ENCODE assay signal across 2 worm cellular contexts in the genomic region with DNA sequence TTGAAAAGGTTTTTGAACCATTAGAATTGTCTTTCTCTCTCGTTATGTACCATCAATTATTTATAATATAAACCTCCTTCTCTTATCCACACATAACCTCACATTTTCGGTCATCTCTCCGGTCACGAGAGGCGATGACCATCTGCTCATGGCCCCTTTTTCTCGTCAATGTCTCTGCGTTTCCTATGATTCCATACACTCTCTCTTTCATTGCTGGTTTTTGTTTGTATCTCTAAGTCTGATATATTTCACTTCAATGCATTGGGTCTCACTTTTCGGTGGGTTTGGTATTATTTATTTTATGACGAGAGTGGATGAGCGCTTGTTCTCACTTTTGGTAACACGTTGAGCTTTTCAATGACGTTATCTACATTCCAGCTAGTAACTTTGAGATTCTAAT.
TF ChIP-seq lines count a peak whose summit lies in the region.

No protein-coding gene starts in this region.

TF ChIP-seq in whole organism, L1 larva, 84 proteins besides CTCF, POLR2A, EP300 and RAD21 (continued from another document and continues in another):
- TF ChIP-seq sptf-1 (tag; optimal IDR thresholded peaks at IDR 0.05; lab: Kevin White, UChicago), result no peak
- TF ChIP-seq C34B4.2 (tag; optimal IDR thresholded peaks at IDR 0.05; lab: Kevin White, UChicago), result no peak
- TF ChIP-seq nhr-19 (GFP tag; conservative IDR thresholded peaks at IDR 0.05; lab: Robert Waterston, UW), result peak; percentile 74
- no peak for TF ChIP-seq ceh-8 (GFP tag; optimal IDR thresholded peaks at IDR 0.05; lab: Kevin White, UChicago)
- peak; percentile 81 for TF ChIP-seq tbx-2 (tag; optimal IDR thresholded peaks at IDR 0.05; lab: Kevin White, UChicago)
- peak; percentile 38 to 80 (median 66) for TF ChIP-seq ceh-82 (tag; optimal IDR thresholded peaks at IDR 0.05; lab: Kevin White, UChicago)
- TF ChIP-seq nhr-28 (tag; optimal IDR thresholded peaks at IDR 0.05; lab: Kevin White, UChicago), result no peak
- TF ChIP-seq Y116A8C.19 (tag; optimal IDR thresholded peaks at IDR 0.05; lab: Kevin White, UChicago; ENCODE audit: borderline replicate concordance), result no peak
- peak; percentile 46 for TF ChIP-seq unc-130 (tag; optimal IDR thresholded peaks at IDR 0.05; lab: Kevin White, UChicago)
- peak; percentile 94 for TF ChIP-seq nhr-71 (tag; optimal IDR thresholded peaks at IDR 0.05; lab: Kevin White, UChicago)
- peak; percentile 27 for TF ChIP-seq irx-1 (tag; optimal IDR thresholded peaks at IDR 0.05; lab: Kevin White, UChicago)
- TF ChIP-seq nhr-12 (tag; optimal IDR thresholded peaks at IDR 0.05; lab: Kevin White, UChicago), result no peak
- TF ChIP-seq ets-5 (GFP tag; IDR thresholded peaks at IDR 0.05; lab: Robert Waterston, UW), result no peak
- TF ChIP-seq nhr-77 (tag; optimal IDR thresholded peaks at IDR 0.05; lab: Kevin White, UChicago), result peak; percentile 29
- TF ChIP-seq nhr-85 (tag; lab: Kevin White, UChicago), result peak; percentile 85
- peak; percentile 81 for TF ChIP-seq nhr-90 (tag; optimal IDR thresholded peaks at IDR 0.05; lab: Kevin White, UChicago; ENCODE audit: poor library complexity)
- peak; percentile 67 for TF ChIP-seq lir-3 (tag; optimal IDR thresholded peaks at IDR 0.05; lab: Kevin White, UChicago; ENCODE audit: poor library complexity)
- peak; percentile 50 for TF ChIP-seq dsc-1 (tag; optimal IDR thresholded peaks at IDR 0.05; lab: Kevin White, UChicago)
- peak; percentile 57 to 75 for TF ChIP-seq lin-35 (GFP tag; optimal IDR thresholded peaks at IDR 0.05; lab: Kevin White, UChicago)
- TF ChIP-seq nhr-47 (tag; optimal IDR thresholded peaks at IDR 0.05; lab: Kevin White, UChicago), result peak; percentile 65
- peak; percentile 14 for TF ChIP-seq lin-13 (GFP tag; optimal IDR thresholded peaks at IDR 0.05; lab: Kevin White, UChicago)
- TF ChIP-seq C16A3.4 (tag; optimal IDR thresholded peaks at IDR 0.05; lab: Kevin White, UChicago), result peak; percentile 30
- peak; percentile 34 for TF ChIP-seq lin-39 (tag; optimal IDR thresholded peaks at IDR 0.05; lab: Kevin White, UChicago)
- peak; percentile 37 for TF ChIP-seq fkh-8 (tag; optimal IDR thresholded peaks at IDR 0.05; lab: Kevin White, UChicago)
- TF ChIP-seq nhr-11 (tag; optimal IDR thresholded peaks at IDR 0.05; lab: Kevin White, UChicago), result no peak
- peak; percentile 51 for TF ChIP-seq blmp-1 (tag; optimal IDR thresholded peaks at IDR 0.05; lab: Kevin White, UChicago)
- TF ChIP-seq vab-15 (tag; optimal IDR thresholded peaks at IDR 0.05; lab: Kevin White, UChicago), result no peak
- TF ChIP-seq alr-1 (tag; optimal IDR thresholded peaks at IDR 0.05; lab: Kevin White, UChicago; ENCODE audit: borderline replicate concordance), result no peak
- peak; percentile 48 for TF ChIP-seq snpc-4 (tag; optimal IDR thresholded peaks at IDR 0.05; lab: Kevin White, UChicago)
- no peak for TF ChIP-seq zip-4 (GFP tag; optimal IDR thresholded peaks at IDR 0.05; lab: Kevin White, UChicago)
- peak; percentile 12 for TF ChIP-seq lin-15B (tag; optimal IDR thresholded peaks at IDR 0.05; lab: Kevin White, UChicago)
- no peak for TF ChIP-seq fkh-4 (tag; optimal IDR thresholded peaks at IDR 0.05; lab: Kevin White, UChicago; ENCODE audit: borderline replicate concordance)
- peak in 1 of 2 experiments; percentile 29 for TF ChIP-seq egl-27 (tag; optimal IDR thresholded peaks at IDR 0.05; lab: Kevin White, UChicago)
- no peak for TF ChIP-seq ama-1 (optimal IDR thresholded peaks at IDR 0.05; lab: Kevin White, UChicago)
- TF ChIP-seq mab-9 (GFP tag; IDR thresholded peaks at IDR 0.05; lab: Robert Waterston, UW), result no peak
- no peak for TF ChIP-seq pqm-1 (tag; optimal IDR thresholded peaks at IDR 0.05; lab: Kevin White, UChicago)
- peak; percentile 91 for TF ChIP-seq nhr-20 (tag; optimal IDR thresholded peaks at IDR 0.05; lab: Kevin White, UChicago)
- TF ChIP-seq C04F5.9 (tag; optimal IDR thresholded peaks at IDR 0.05; lab: Kevin White, UChicago), result no peak
- TF ChIP-seq mef-2 (tag; optimal IDR thresholded peaks at IDR 0.05; lab: Kevin White, UChicago), result no peak
- peak; percentile 39 for TF ChIP-seq egl-13 (tag; optimal IDR thresholded peaks at IDR 0.05; lab: Kevin White, UChicago)
- TF ChIP-seq ceh-88 (GFP tag; IDR thresholded peaks at IDR 0.05; lab: Robert Waterston, UW), result no peak
- TF ChIP-seq unc-98 (GFP tag; IDR thresholded peaks at IDR 0.05; lab: Robert Waterston, UW), result no peak
- peak; percentile 48 for TF ChIP-seq jun-1 (tag; optimal IDR thresholded peaks at IDR 0.05; lab: Kevin White, UChicago)
- no peak for TF ChIP-seq sup-37 (GFP tag; optimal IDR thresholded peaks at IDR 0.05; lab: Kevin White, UChicago)
- TF ChIP-seq efl-1 (optimal IDR thresholded peaks at IDR 0.05; lab: Kevin White, UChicago), result peak; percentile 60 to 66
- TF ChIP-seq efl-1 (GFP tag; optimal IDR thresholded peaks at IDR 0.05 in 1 of 2; lab: Kevin White, UChicago), result peak; percentile 31 to 62
- TF ChIP-seq ztf-4 (tag; optimal IDR thresholded peaks at IDR 0.05; lab: Kevin White, UChicago), result peak; percentile 85
- peak; percentile 95 for TF ChIP-seq unc-86 (tag; optimal IDR thresholded peaks at IDR 0.05; lab: Kevin White, UChicago)
- no peak for TF ChIP-seq sox-4 (tag; optimal IDR thresholded peaks at IDR 0.05; lab: Kevin White, UChicago)
- peak in 2 of 6 experiments; percentile 39 to 51 for TF ChIP-seq elt-3 (tag; optimal IDR thresholded peaks at IDR 0.05; lab: Kevin White, UChicago)
- peak; percentile 92 for TF ChIP-seq snu-23 (GFP tag; optimal IDR thresholded peaks at IDR 0.05; lab: Kevin White, UChicago)
- TF ChIP-seq nhr-237 (tag; optimal IDR thresholded peaks at IDR 0.05; lab: Kevin White, UChicago), result no peak
- TF ChIP-seq F16B12.6 (tag; optimal IDR thresholded peaks at IDR 0.05; lab: Kevin White, UChicago), result no peak
- TF ChIP-seq ces-1 (GFP tag; optimal IDR thresholded peaks at IDR 0.05; lab: Kevin White, UChicago), result no peak
- TF ChIP-seq isw-1 (GFP tag; IDR thresholded peaks at IDR 0.05; lab: Robert Waterston, UW), result peak; percentile 3; the same call in 1 of the 2 replicates
- no peak for TF ChIP-seq aly-2 (tag; optimal IDR thresholded peaks at IDR 0.05; lab: Kevin White, UChicago)
- peak; percentile 43 to 55 (median 48) for TF ChIP-seq dpl-1 (GFP tag; optimal IDR thresholded peaks at IDR 0.05; lab: Kevin White, UChicago)
- TF ChIP-seq unc-62 (GFP tag; optimal IDR thresholded peaks at IDR 0.05; lab: Kevin White, UChicago), result no peak
- no peak for TF ChIP-seq hlh-17 (GFP tag; optimal IDR thresholded peaks at IDR 0.05; lab: Kevin White, UChicago; ENCODE audit: borderline replicate concordance)
- TF ChIP-seq hpl-2 (GFP tag; optimal IDR thresholded peaks at IDR 0.05; lab: Kevin White, UChicago), result no peak
- peak; percentile 26 for TF ChIP-seq elt-2 (tag; optimal IDR thresholded peaks at IDR 0.05; lab: Kevin White, UChicago)
- no peak for TF ChIP-seq hlh-4 (tag; optimal IDR thresholded peaks at IDR 0.05; lab: Kevin White, UChicago)
- peak in 1 of 2 experiments; percentile 83 for TF ChIP-seq mdl-1 (tag; optimal IDR thresholded peaks at IDR 0.05; lab: Kevin White, UChicago)
- no peak for TF ChIP-seq zag-1 (tag; optimal IDR thresholded peaks at IDR 0.05; lab: Kevin White, UChicago)

TF ChIP-seq in whole organism, L3 larva, 47 proteins besides CTCF, POLR2A, EP300 and RAD21 (continued from another document):
- TF ChIP-seq ceh-28 (tag; optimal IDR thresholded peaks at IDR 0.05; lab: Kevin White, UChicago), result peak; percentile 29
- peak; percentile 59 for TF ChIP-seq snpc-4 (tag; optimal IDR thresholded peaks at IDR 0.05; lab: Kevin White, UChicago)
- no peak for TF ChIP-seq eor-1 (tag; optimal IDR thresholded peaks at IDR 0.05; lab: Kevin White, UChicago)
- peak; percentile 30 for TF ChIP-seq nhr-23 (tag; optimal IDR thresholded peaks at IDR 0.05; lab: Kevin White, UChicago)
- TF ChIP-seq pha-4 (tag; optimal IDR thresholded peaks at IDR 0.05; lab: Kevin White, UChicago), result peak; percentile 87
- no peak for TF ChIP-seq skn-1 (tag; optimal IDR thresholded peaks at IDR 0.05; lab: Kevin White, UChicago)
- no peak for TF ChIP-seq fkh-10 (GFP tag; optimal IDR thresholded peaks at IDR 0.05; lab: Kevin White, UChicago)
- TF ChIP-seq jun-1 (tag; optimal IDR thresholded peaks at IDR 0.05; lab: Kevin White, UChicago), result peak; percentile 56
- no peak for TF ChIP-seq mml-1 (tag; optimal IDR thresholded peaks at IDR 0.05; lab: Kevin White, UChicago)
- no peak for TF ChIP-seq unc-39 (tag; optimal IDR thresholded peaks at IDR 0.05; lab: Kevin White, UChicago)
- no peak for TF ChIP-seq nhr-237 (tag; optimal IDR thresholded peaks at IDR 0.05; lab: Kevin White, UChicago)
- peak; percentile 2 for TF ChIP-seq nhr-25 (tag; optimal IDR thresholded peaks at IDR 0.05; lab: Kevin White, UChicago)
- no peak for TF ChIP-seq nhr-28 (tag; optimal IDR thresholded peaks at IDR 0.05; lab: Kevin White, UChicago)
- TF ChIP-seq egl-27 (tag; optimal IDR thresholded peaks at IDR 0.05; lab: Kevin White, UChicago), result no peak
- no peak for TF ChIP-seq sea-2 (GFP tag; optimal IDR thresholded peaks at IDR 0.05; lab: Kevin White, UChicago)
- no peak for TF ChIP-seq zag-1 (tag; optimal IDR thresholded peaks at IDR 0.05; lab: Kevin White, UChicago)
- peak; percentile 89 for TF ChIP-seq egl-5 (tag; optimal IDR thresholded peaks at IDR 0.05; lab: Kevin White, UChicago)
- no peak for TF ChIP-seq nhr-11 (tag; optimal IDR thresholded peaks at IDR 0.05; lab: Kevin White, UChicago)
- no peak for TF ChIP-seq daf-12 (tag; optimal IDR thresholded peaks at IDR 0.05; lab: Kevin White, UChicago)
- TF ChIP-seq ceh-9 (tag; optimal IDR thresholded peaks at IDR 0.05; lab: Kevin White, UChicago), result no peak
- no peak for TF ChIP-seq nhr-76 (tag; optimal IDR thresholded peaks at IDR 0.05; lab: Kevin White, UChicago)
- TF ChIP-seq pqm-1 (tag; optimal IDR thresholded peaks at IDR 0.05; lab: Kevin White, UChicago), result peak; percentile 2
- no peak for TF ChIP-seq lin-39 (tag; optimal IDR thresholded peaks at IDR 0.05; lab: Kevin White, UChicago)
- peak; percentile 15 for TF ChIP-seq tbx-2 (tag; optimal IDR thresholded peaks at IDR 0.05; lab: Kevin White, UChicago)
- peak; percentile 11 for TF ChIP-seq elt-2 (tag; optimal IDR thresholded peaks at IDR 0.05; lab: Kevin White, UChicago)
- TF ChIP-seq ceh-16 (tag; optimal IDR thresholded peaks at IDR 0.05; lab: Kevin White, UChicago), result no peak
- no peak for TF ChIP-seq nhr-12 (tag; optimal IDR thresholded peaks at IDR 0.05; lab: Kevin White, UChicago)
- TF ChIP-seq fos-1 (tag; optimal IDR thresholded peaks at IDR 0.05; lab: Kevin White, UChicago), result no peak
- no peak for TF ChIP-seq ztf-11 (tag; optimal IDR thresholded peaks at IDR 0.05; lab: Kevin White, UChicago)
TF ChIP-seq in whole organism, L3 larva: peak in this region for 14.
